Worm (Caenorhabditis elegans): ENCODE measurements around the gene ZK686.5.

Gene ZK686.5

ce11 chrIII:7767415-7767814, at the start of gene ZK686.5:
Gene ZK686.5, minus strand, starts transcription at chrIII:7767515.
- TF ChIP-seq ceh-9 (tag; optimal IDR thresholded peaks at IDR 0.05) = no peak
- TF ChIP-seq R02D3.7 (tag; optimal IDR thresholded peaks at IDR 0.05) = no peak
- no peak for TF ChIP-seq nhr-23 (tag; optimal IDR thresholded peaks at IDR 0.05)
- no peak for TF ChIP-seq unc-62 (GFP tag; optimal IDR thresholded peaks at IDR 0.05)
- TF ChIP-seq nhr-11 (tag; optimal IDR thresholded peaks at IDR 0.05) = no peak
- no peak for TF ChIP-seq hmg-11 (tag; optimal IDR thresholded peaks at IDR 0.05)

- TF ChIP-seq nhr-77 (tag; optimal IDR thresholded peaks at IDR 0.05) (no peak), nhr-237 (tag; optimal IDR thresholded peaks at IDR 0.05) (no peak), unc-62 (GFP tag; optimal IDR thresholded peaks at IDR 0.05) (no peak), lin-15B (tag; optimal IDR thresholded peaks at IDR 0.05) (no peak), fkh-2 (tag; optimal IDR thresholded peaks at IDR 0.05) (no peak), skn-1 (tag; optimal IDR thresholded peaks at IDR 0.05) (peak; percentile 100), R02D3.7 (tag; optimal IDR thresholded peaks at IDR 0.05) (no peak), ceh-9 (tag; optimal IDR thresholded peaks at IDR 0.05) (no peak), nhr-11 (tag; optimal IDR thresholded peaks at IDR 0.05) (no peak), nhr-23 (tag; optimal IDR thresholded peaks at IDR 0.05) (peak; percentile 100), pha-4 (tag; optimal IDR thresholded peaks at IDR 0.05) (no peak), nhr-67 (tag; optimal IDR thresholded peaks at IDR 0.05) (no peak), nhr-28 (tag; optimal IDR thresholded peaks at IDR 0.05) (no peak), daf-12 (tag; optimal IDR thresholded peaks at IDR 0.05) (no peak), ceh-16 (tag; optimal IDR thresholded peaks at IDR 0.05) (no peak), fos-1 (tag; optimal IDR thresholded peaks at IDR 0.05) (no peak), lsy-12 (tag; optimal IDR thresholded peaks at IDR 0.05) (no peak), pqm-1 (tag; optimal IDR thresholded peaks at IDR 0.05) (no peak)
These were observed 49.1 kb upstream of the ZK686.5 start for ce11 chrIII:7816463-7816862.

- TF ChIP-seq fos-1 (tag; optimal IDR thresholded peaks at IDR 0.05) = no peak
- TF ChIP-seq unc-39 (tag; optimal IDR thresholded peaks at IDR 0.05) = no peak
- no peak for TF ChIP-seq ceh-82 (tag; optimal IDR thresholded peaks at IDR 0.05)
- no peak for TF ChIP-seq ztf-11 (tag; optimal IDR thresholded peaks at IDR 0.05)
- peak; percentile 99 for TF ChIP-seq nhr-23 (tag; optimal IDR thresholded peaks at IDR 0.05)
- peak; percentile 27 for TF ChIP-seq egl-5 (tag; optimal IDR thresholded peaks at IDR 0.05)
- no peak for TF ChIP-seq nhr-25 (tag; optimal IDR thresholded peaks at IDR 0.05)
- TF ChIP-seq sea-2 (GFP tag; optimal IDR thresholded peaks at IDR 0.05) = no peak
- no peak for TF ChIP-seq jun-1 (tag; optimal IDR thresholded peaks at IDR 0.05)
- no peak for TF ChIP-seq zag-1 (tag; optimal IDR thresholded peaks at IDR 0.05)
- no peak for TF ChIP-seq nhr-43 (tag; optimal IDR thresholded peaks at IDR 0.05; ENCODE audit: poor library complexity, severe bottlenecking)
- TF ChIP-seq nhr-28 (tag; optimal IDR thresholded peaks at IDR 0.05) = no peak
- TF ChIP-seq R02D3.7 (tag; optimal IDR thresholded peaks at IDR 0.05) = no peak
- no peak for TF ChIP-seq ceh-28 (tag; optimal IDR thresholded peaks at IDR 0.05)
- no peak for TF ChIP-seq ceh-16 (tag; optimal IDR thresholded peaks at IDR 0.05)
- TF ChIP-seq elt-2 (tag; optimal IDR thresholded peaks at IDR 0.05) = no peak
- no peak for TF ChIP-seq daf-12 (tag; optimal IDR thresholded peaks at IDR 0.05)
- no peak for TF ChIP-seq lin-39 (tag; optimal IDR thresholded peaks at IDR 0.05)
- no peak for TF ChIP-seq nhr-77 (tag; optimal IDR thresholded peaks at IDR 0.05)
- no peak for TF ChIP-seq snpc-4 (tag; optimal IDR thresholded peaks at IDR 0.05)
- TF ChIP-seq skn-1 (tag; optimal IDR thresholded peaks at IDR 0.05) = peak; percentile 100
- no peak for TF ChIP-seq unc-62 (GFP tag; optimal IDR thresholded peaks at IDR 0.05)
- TF ChIP-seq nhr-76 (tag; optimal IDR thresholded peaks at IDR 0.05) = no peak
- TF ChIP-seq fkh-10 (GFP tag; optimal IDR thresholded peaks at IDR 0.05) = no peak
- TF ChIP-seq ama-1 (optimal IDR thresholded peaks at IDR 0.05) = no peak
- no peak for TF ChIP-seq nhr-237 (tag; optimal IDR thresholded peaks at IDR 0.05)
These were observed 48.4 kb upstream of the ZK686.5 start for ce11 chrIII:7815571-7816348.

ce11 chrIII:7815056-7815366, 47.7 kb upstream of the ZK686.5 start:
- TF ChIP-seq ZK546.5 (tag; optimal IDR thresholded peaks at IDR 0.05) = no peak
- no peak for TF ChIP-seq ceh-16 (tag; optimal IDR thresholded peaks at IDR 0.05)
- no peak for TF ChIP-seq ceh-28 (tag; optimal IDR thresholded peaks at IDR 0.05)
- no peak for TF ChIP-seq fkh-2 (tag; optimal IDR thresholded peaks at IDR 0.05)
- no peak for TF ChIP-seq daf-12 (tag; optimal IDR thresholded peaks at IDR 0.05)
- TF ChIP-seq mml-1 (tag; optimal IDR thresholded peaks at IDR 0.05) = no peak
- TF ChIP-seq nhr-76 (tag; optimal IDR thresholded peaks at IDR 0.05) = no peak
- no peak for TF ChIP-seq lin-39 (tag; optimal IDR thresholded peaks at IDR 0.05)
- no peak for TF ChIP-seq pha-4 (tag; optimal IDR thresholded peaks at IDR 0.05)
- TF ChIP-seq egl-27 (tag; optimal IDR thresholded peaks at IDR 0.05) = no peak
- no peak for TF ChIP-seq nhr-43 (tag; optimal IDR thresholded peaks at IDR 0.05; ENCODE audit: poor library complexity, severe bottlenecking)
- TF ChIP-seq nhr-28 (tag; optimal IDR thresholded peaks at IDR 0.05) = no peak
- no peak for TF ChIP-seq R02D3.7 (tag; optimal IDR thresholded peaks at IDR 0.05)
- TF ChIP-seq ztf-4 (tag; optimal IDR thresholded peaks at IDR 0.05) = no peak
- no peak for TF ChIP-seq ama-1 (optimal IDR thresholded peaks at IDR 0.05)
- no peak for TF ChIP-seq eor-1 (tag; optimal IDR thresholded peaks at IDR 0.05)
- TF ChIP-seq aly-2 (tag; optimal IDR thresholded peaks at IDR 0.05) = no peak
- no peak for TF ChIP-seq mdl-1 (tag; optimal IDR thresholded peaks at IDR 0.05)
- no peak for TF ChIP-seq unc-62 (GFP tag; optimal IDR thresholded peaks at IDR 0.05)

Measured in whole organism, L3 larva.